Worm (Caenorhabditis elegans) whole organism, L2 larva: ENCODE measurements around the gene srg-3.

Experiments
- alr-1 ChIP-seq: fragments of 150-350 bp; optimal IDR thresholded peaks from 2 replicates; lab custom pipeline; 2014; ENCODE audit warnings: missing biosample characterization, missing genetic modification characterization
- aly-2 ChIP-seq: fragments of 150-350 bp; optimal IDR thresholded peaks from 2 replicates; lab custom pipeline; 2014; ENCODE audit warnings: missing biosample characterization, missing genetic modification characterization
- ama-1 ChIP-seq: fragments of 150-350 bp; optimal IDR thresholded peaks from 2 replicates; lab custom pipeline; 2018; ENCODE audit warnings: inconsistent platforms
- nhr-11 ChIP-seq: fragments of 150-350 bp; optimal IDR thresholded peaks from 2 replicates; lab custom pipeline; 2014; ENCODE audit warnings: missing biosample characterization, missing genetic modification characterization
- nhr-12 ChIP-seq: fragments of 150-350 bp; optimal IDR thresholded peaks from 2 replicates; lab custom pipeline; 2014; ENCODE audit warnings: missing biosample characterization, missing genetic modification characterization
- nhr-77 ChIP-seq: fragments of 150-350 bp; optimal IDR thresholded peaks from 2 replicates; lab custom pipeline; 2014; ENCODE audit warnings: missing biosample characterization, missing genetic modification characterization
- unc-62 ChIP-seq: fragments of 150-350 bp; optimal IDR thresholded peaks from 2 replicates; lab custom pipeline; 2014; ENCODE audit warnings: missing biosample characterization, missing genetic modification reagents, missing genetic modification characterization
- ztf-11 ChIP-seq: sonication (generic microtip); optimal IDR thresholded peaks from 2 replicates; lab custom pipeline; 2017; ENCODE audit warnings: missing biosample characterization, missing genetic modification characterization

ce11 chrIII:6309066-6309465 lies 38.9 kb upstream of the srg-3 start, which contains the start of gene gar-2:
- TF ChIP-seq alr-1, result no peak
- no peak for TF ChIP-seq nhr-11 (tag; lab: Kevin White, UChicago)
- no peak for TF ChIP-seq unc-62 (GFP tag; lab: Kevin White, UChicago)
- no peak for TF ChIP-seq aly-2 (tag; lab: Kevin White, UChicago)
- no peak for TF ChIP-seq ama-1 (lab: Kevin White, UChicago)
- no peak for TF ChIP-seq ztf-11 (tag; lab: Kevin White, UChicago)
- no peak for TF ChIP-seq nhr-12
- no peak for TF ChIP-seq nhr-77 (tag; lab: Kevin White, UChicago)
